Worm (Caenorhabditis elegans) whole organism, L1 larva: ENCODE data around the gene hrg-6.
"Not testable (repeated sequence)": the region's sequence is repeated elsewhere in the genome, so short reads cannot be mapped to it uniquely, and the experiment has no call there.

ENCODE experiments used
- elt-3 ChIP-seq, 6 experiments: fragments of 150-350 bp in 1 of 6; sonication (generic microtip); optimal IDR thresholded peaks; 2 replicates each; lab custom pipeline; 2017 to 2018; ENCODE audit warnings: missing biosample characterization in 6 of 6, missing genetic modification characterization in 6 of 6, inconsistent platforms in 1 of 6
- lin-14 ChIP-seq: fragments of 200-800 bp; sonication (Bioruptor generic); optimal IDR thresholded peaks from 2 replicates; lab custom pipeline; 2018; ENCODE audit warnings: mild to moderate bottlenecking, missing genetic modification characterization, moderate library complexity, missing compliant biosample characterization
- nhr-237 ChIP-seq: fragments of 150-350 bp; optimal IDR thresholded peaks from 2 replicates; lab custom pipeline; 2014; ENCODE audit warnings: missing biosample characterization, missing genetic modification characterization
- nhr-28 ChIP-seq: fragments of 150-350 bp; optimal IDR thresholded peaks from 2 replicates; lab custom pipeline; 2014; ENCODE audit warnings: missing biosample characterization, missing genetic modification characterization
- pag-3 ChIP-seq: sonication (generic microtip); optimal IDR thresholded peaks from 2 replicates; lab custom pipeline; 2017; ENCODE audit warnings: missing genetic modification characterization, mild to moderate bottlenecking, missing compliant biosample characterization, antibody characterized with exemption, borderline replicate concordance; ENCODE audit not compliant: insufficient read depth
- sox-4 ChIP-seq: sonication (generic microtip); optimal IDR thresholded peaks from 2 replicates; lab custom pipeline; 2016; ENCODE audit warnings: missing genetic modification characterization, missing compliant biosample characterization

- TF ChIP-seq nhr-237 (tag; lab: Kevin White, UChicago); pag-3; sox-4; nhr-28 (tag; lab: Kevin White, UChicago); elt-3 (tag; optimal IDR thresholded peaks at IDR 0.05; lab: Kevin White, UChicago); lin-14 (GFP tag; lab: Kevin White, UChicago): not testable (repeated sequence)
Observed at ce11 chrIV:10987342-10987945, 44.9 kb upstream of the hrg-6 start, which contains the start of gene Y43E12A.3.
